Worm (Caenorhabditis elegans) whole organism, mixed stage, embryonic: Measurements from ENCODE around the gene R13D11.1.

Experiments
- blmp-1 ChIP-seq: fragments of 150-350 bp; optimal IDR thresholded peaks from 2 replicates; lab custom pipeline; 2014; ENCODE audit warnings: missing biosample characterization, missing genetic modification characterization
- ces-1 ChIP-seq: fragments of 150-350 bp; optimal IDR thresholded peaks from 2 replicates; lab custom pipeline; 2014; ENCODE audit warnings: missing biosample characterization, missing genetic modification reagents, missing genetic modification characterization
- elt-1 ChIP-seq: sonication (generic microtip); optimal IDR thresholded peaks from 2 replicates; lab custom pipeline; 2017; ENCODE audit warnings: missing genetic modification characterization, mild to moderate bottlenecking, missing compliant biosample characterization, antibody characterized with exemption, moderate library complexity, borderline replicate concordance; ENCODE audit not compliant: insufficient read depth
- elt-3 ChIP-seq: fragments of 150-350 bp; optimal IDR thresholded peaks from 2 replicates; lab custom pipeline; 2014; ENCODE audit warnings: missing biosample characterization, missing genetic modification characterization
- lin-13 ChIP-seq: fragments of 150-350 bp; optimal IDR thresholded peaks from 2 replicates; lab custom pipeline; 2014; ENCODE audit warnings: missing biosample characterization, missing genetic modification characterization
- lsy-2 ChIP-seq: fragments of 150-350 bp; optimal IDR thresholded peaks from 2 replicates; lab custom pipeline; 2014; ENCODE audit warnings: missing biosample characterization, missing genetic modification characterization
- mab-5 ChIP-seq: fragments of 150-350 bp; optimal IDR thresholded peaks from 2 replicates; lab custom pipeline; 2014; ENCODE audit warnings: missing biosample characterization, missing genetic modification characterization
- nhr-28 ChIP-seq: fragments of 150-350 bp; optimal IDR thresholded peaks from 2 replicates; lab custom pipeline; 2014; ENCODE audit warnings: missing biosample characterization, missing genetic modification characterization
- pha-4 ChIP-seq: fragments of 150-350 bp; optimal IDR thresholded peaks from 2 replicates; lab custom pipeline; 2018; ENCODE audit warnings: missing biosample characterization, missing genetic modification reagents, missing genetic modification characterization
- snpc-4 ChIP-seq: fragments of 150-350 bp; optimal IDR thresholded peaks from 2 replicates; lab custom pipeline; 2014; ENCODE audit warnings: missing biosample characterization, missing genetic modification characterization
- tbx-8 ChIP-seq: fragments of 200-800 bp; sonication (Bioruptor generic); optimal IDR thresholded peaks from 2 replicates; lab custom pipeline; 2018; ENCODE audit warnings: mild to moderate bottlenecking, missing genetic modification characterization, moderate library complexity, missing compliant biosample characterization
- zip-8 ChIP-seq: fragments of 150-350 bp; optimal IDR thresholded peaks from 2 replicates; lab custom pipeline; 2014; ENCODE audit warnings: missing biosample characterization, missing genetic modification characterization
- ztf-11 ChIP-seq: fragments of 150-350 bp; optimal IDR thresholded peaks from 2 replicates; lab custom pipeline; 2014; ENCODE audit warnings: missing biosample characterization, missing genetic modification characterization

ce11 chrV:833368-833767 lies 16.1 kb downstream of the R13D11.1 start, which contains the start of gene F41H8.1:
- TF ChIP-seq zip-8 (tag; lab: Kevin White, UChicago) (no peak), snpc-4 (tag; lab: Kevin White, UChicago) (no peak), mab-5 (tag; lab: Kevin White, UChicago) (no peak), lsy-2 (tag; lab: Kevin White, UChicago) (no peak), pha-4 (tag; lab: Kevin White, UChicago) (no peak), ztf-11 (tag; lab: Kevin White, UChicago) (no peak), lin-13 (tag; lab: Kevin White, UChicago) (no peak), nhr-28 (no peak), elt-1 (tag; lab: Kevin White, UChicago) (no peak), blmp-1 (no peak), ces-1 (GFP tag; lab: Kevin White, UChicago) (no peak), tbx-8 (no peak), elt-3 (tag; lab: Kevin White, UChicago) (no peak)
